Fruit fly (Drosophila melanogaster) whole organism, pupa: ENCODE data around the gene Appl.

Experiments used
- CG10348 ChIP-seq: fragments of 200-800 bp; sonication (Bioruptor generic); IDR thresholded peaks from 2 replicates; pipeline ENCODE4 v1.3.6; 2022; ENCODE audit warnings: missing biosample characterization, missing genetic modification characterization
- CG12605 ChIP-seq: fragments of 200-800 bp; sonication (Bioruptor generic); IDR thresholded peaks from 2 replicates; pipeline ENCODE4 v1.3.6; 2022; ENCODE audit warnings: missing biosample characterization, missing genetic modification characterization
- CG13204 ChIP-seq: fragments of 200-800 bp; sonication (Bioruptor generic); optimal IDR thresholded peaks from 2 replicates; lab custom pipeline; 2018; ENCODE audit warnings: missing biosample characterization, mild to moderate bottlenecking, missing genetic modification characterization, moderate library complexity
- CG14655 ChIP-seq: fragments of 200-800 bp; sonication (Bioruptor generic); optimal IDR thresholded peaks from 3 replicates; lab custom pipeline; 2017; ENCODE audit warnings: mild to moderate bottlenecking, missing biosample characterization, missing genetic modification reagents, missing genetic modification characterization
- CG15710 ChIP-seq: fragments of 200-800 bp; sonication (Bioruptor generic); optimal IDR thresholded peaks from 2 replicates; lab custom pipeline; 2018; ENCODE audit warnings: missing biosample characterization, mild to moderate bottlenecking, missing genetic modification characterization, moderate library complexity
- CG17806 ChIP-seq: fragments of 200-800 bp; sonication (Bioruptor generic); optimal IDR thresholded peaks from 2 replicates; lab custom pipeline; 2018; ENCODE audit warnings: missing biosample characterization, mild to moderate bottlenecking, missing genetic modification characterization, moderate library complexity
- CG32121 ChIP-seq: fragments of 200-800 bp; sonication (Bioruptor generic); IDR thresholded peaks from 2 replicates; pipeline ENCODE4 v1.3.6; 2022; ENCODE audit warnings: missing biosample characterization, missing genetic modification characterization
- CG34367 ChIP-seq: fragments of 200-800 bp; sonication (Bioruptor generic); optimal IDR thresholded peaks from 2 replicates; lab custom pipeline; 2018; ENCODE audit warnings: missing biosample characterization, mild to moderate bottlenecking, missing genetic modification characterization
- CG4496 ChIP-seq: fragments of 200-800 bp; sonication (Bioruptor generic); IDR thresholded peaks from 3 replicates; pipeline ENCODE4 v1.3.6; 2022; ENCODE audit warnings: missing biosample characterization, missing genetic modification characterization
- CG8159 ChIP-seq: fragments of 200-800 bp; sonication (Bioruptor generic); optimal IDR thresholded peaks from 3 replicates; lab custom pipeline; 2018; ENCODE audit warnings: missing biosample characterization, mild to moderate bottlenecking, missing genetic modification characterization, moderate library complexity
- CG8301 ChIP-seq: fragments of 200-800 bp; sonication (Bioruptor generic); optimal IDR thresholded peaks from 2 replicates; lab custom pipeline; 2018; ENCODE audit warnings: missing biosample characterization, mild to moderate bottlenecking, missing genetic modification characterization
- CG9948 ChIP-seq: fragments of 200-800 bp; sonication (Bioruptor generic); optimal IDR thresholded peaks from 2 replicates; lab custom pipeline; 2018; ENCODE audit warnings: missing biosample characterization, mild to moderate bottlenecking, missing genetic modification characterization, moderate library complexity
- D1 ChIP-seq: fragments of 200-800 bp; sonication (Bioruptor generic); optimal IDR thresholded peaks from 2 replicates; lab custom pipeline; 2018; ENCODE audit warnings: missing biosample characterization, mild to moderate bottlenecking, missing genetic modification characterization, moderate library complexity
- EcR ChIP-seq: fragments of 200-800 bp; sonication (Bioruptor generic); optimal IDR thresholded peaks from 3 replicates; lab custom pipeline; 2019; ENCODE audit warnings: missing biosample characterization, missing genetic modification characterization, mild to moderate bottlenecking, moderate library complexity, missing genetic modification reagents
- Ets98B ChIP-seq: fragments of 200-800 bp; sonication (Bioruptor generic); IDR thresholded peaks from 2 replicates; pipeline ENCODE4 v1.3.6; 2022; ENCODE audit warnings: missing biosample characterization, missing genetic modification characterization
- Pif1A ChIP-seq: fragments of 200-800 bp; sonication (Bioruptor generic); optimal IDR thresholded peaks from 3 replicates; lab custom pipeline; 2016; ENCODE audit warnings: missing biosample characterization, missing genetic modification characterization
- Pif1B ChIP-seq: fragments of 200-800 bp; sonication (Bioruptor generic); optimal IDR thresholded peaks from 3 replicates; lab custom pipeline; 2016; ENCODE audit warnings: missing biosample characterization, missing genetic modification characterization
- Snoo ChIP-seq: fragments of 200-800 bp; sonication (Bioruptor generic); optimal IDR thresholded peaks from 3 replicates; lab custom pipeline; 2017; ENCODE audit warnings: missing biosample characterization, mild to moderate bottlenecking, missing genetic modification characterization, inconsistent platforms
- fd96Ca ChIP-seq: fragments of 200-800 bp; sonication (Bioruptor generic); IDR thresholded peaks from 3 replicates; pipeline ENCODE4 v1.3.6; 2022; ENCODE audit warnings: missing biosample characterization, missing genetic modification characterization
- gl ChIP-seq: fragments of 200-800 bp; sonication (Bioruptor generic); optimal IDR thresholded peaks from 2 replicates; lab custom pipeline; 2018; ENCODE audit warnings: missing biosample characterization, mild to moderate bottlenecking, missing genetic modification characterization
- rn ChIP-seq: fragments of 200-800 bp; sonication (Bioruptor generic); IDR thresholded peaks from 2 replicates; pipeline ENCODE4 v1.3.6; 2022; ENCODE audit warnings: missing biosample characterization, missing genetic modification characterization

Appl gene

DNA sequence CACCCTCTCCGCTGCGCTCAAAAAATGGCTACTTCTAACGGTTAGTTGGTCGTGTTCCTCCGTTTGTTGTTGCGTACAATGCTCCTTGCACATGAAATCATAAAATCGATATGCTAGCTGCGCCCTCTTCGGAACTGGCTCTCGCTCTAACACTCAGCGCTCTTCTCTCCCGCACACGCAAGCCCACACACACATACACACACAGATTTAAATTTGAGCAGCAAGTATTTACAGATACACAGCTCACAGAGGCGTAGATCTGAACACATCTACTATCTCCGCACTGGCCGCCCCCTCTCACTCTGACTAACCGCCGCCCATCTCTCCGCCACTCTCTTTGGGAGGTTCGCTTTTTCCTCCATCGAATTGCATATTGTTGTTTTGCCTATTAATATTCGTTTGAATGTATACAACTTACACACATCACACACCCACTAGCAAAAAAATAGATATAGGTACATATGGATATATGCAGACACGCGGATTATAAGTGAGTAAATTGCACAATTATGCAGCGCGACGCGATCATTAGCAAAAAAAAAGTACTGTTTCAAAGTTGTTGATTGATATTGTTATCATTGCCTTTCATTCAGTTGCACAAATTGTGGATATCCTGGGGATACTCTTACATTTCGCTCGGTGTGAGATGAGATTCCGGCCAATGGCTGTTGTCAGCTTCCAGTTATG lies 7.8 kb upstream of the Appl start:
- TF ChIP-seq CG8301 (tag; lab: Kevin White, UChicago) (peak; percentile 23), CG9948 (tag; lab: Kevin White, UChicago) (peak; percentile 27), D1 (tag; lab: Kevin White, UChicago) (no peak), CG4496 (peak; percentile 87), CG10348 (GFP tag; lab: Robert Waterston, UW) (peak; percentile 30; the same call in 1 of the 2 replicates), CG13204 (GFP tag; lab: Kevin White, UChicago) (peak; percentile 56), CG32121 (GFP tag; lab: Robert Waterston, UW) (peak; percentile 85), CG17806 (tag; lab: Kevin White, UChicago) (peak; percentile 19), Pif1B (GFP tag; lab: Kevin White, UChicago) (peak; percentile 48), CG14655 (peak; percentile 58), CG15710 (tag; lab: Kevin White, UChicago) (peak; percentile 35), EcR (GFP tag; lab: Kevin White, UChicago) (peak; percentile 49), CG12605 (GFP tag; lab: Robert Waterston, UW) (peak; percentile 66; the same call in 1 of the 2 replicates), CG34367 (tag; lab: Kevin White, UChicago) (peak; percentile 54), Snoo (peak; percentile 63), Ets98B (GFP tag; lab: Robert Waterston, UW) (peak; percentile 92), fd96Ca (GFP tag; lab: Robert Waterston, UW) (peak; percentile 88), Pif1A (GFP tag; lab: Kevin White, UChicago) (peak; percentile 69), CG8159 (tag; lab: Kevin White, UChicago) (peak; percentile 45), rn (GFP tag; lab: Robert Waterston, UW) (no peak), gl (tag; lab: Kevin White, UChicago) (peak; percentile 24)

- TF ChIP-seq Pif1A (GFP tag; lab: Kevin White, UChicago) (peak; percentile 98), CG32121 (GFP tag; lab: Robert Waterston, UW) (peak; percentile 98), D1 (tag; lab: Kevin White, UChicago) (peak; percentile 92), CG17806 (tag; lab: Kevin White, UChicago) (peak; percentile 96), rn (GFP tag; lab: Robert Waterston, UW) (peak; percentile 85), Pif1B (GFP tag; lab: Kevin White, UChicago) (peak; percentile 97), CG12605 (GFP tag; lab: Robert Waterston, UW) (peak; percentile 98), CG9948 (tag; lab: Kevin White, UChicago) (peak; percentile 97), gl (tag; lab: Kevin White, UChicago) (peak; percentile 93), CG14655 (peak; percentile 98), fd96Ca (GFP tag; lab: Robert Waterston, UW) (peak; percentile 98), CG8159 (tag; lab: Kevin White, UChicago) (peak; percentile 98), CG10348 (GFP tag; lab: Robert Waterston, UW) (peak; percentile 90), CG13204 (GFP tag; lab: Kevin White, UChicago) (peak; percentile 94), CG15710 (tag; lab: Kevin White, UChicago) (peak; percentile 98), CG4496 (peak; percentile 98), EcR (GFP tag; lab: Kevin White, UChicago) (peak; percentile 47), Snoo (peak; percentile 98), CG8301 (tag; lab: Kevin White, UChicago) (peak; percentile 98), Ets98B (GFP tag; lab: Robert Waterston, UW) (peak; percentile 98), CG34367 (tag; lab: Kevin White, UChicago) (peak; percentile 95)
Observed at dm6 chrX:523179-523851, 7.0 kb upstream of the Appl start, which contains the start of gene elav. Gene elav (minus strand): TSS chrX:523226.

DNA sequence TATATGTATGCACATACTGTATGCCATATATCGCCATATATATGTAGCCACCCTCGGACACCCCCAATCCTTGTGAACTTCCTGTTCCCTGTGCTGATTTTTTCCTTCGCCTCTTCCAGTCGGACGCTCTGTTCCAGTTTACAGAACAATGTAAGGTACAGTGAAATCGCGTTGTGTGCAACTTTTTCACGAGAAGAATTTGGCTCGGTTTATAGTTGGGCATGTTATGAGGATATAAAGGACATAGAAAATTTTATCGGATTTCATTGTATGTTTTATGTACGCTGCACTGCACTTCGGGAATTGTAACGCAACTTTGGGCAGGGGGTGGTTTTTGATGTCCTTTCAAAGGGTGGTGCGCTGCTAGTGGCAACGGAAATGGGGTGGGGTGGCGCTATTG lies 6.0 kb upstream of the Appl start:
- TF ChIP-seq CG8159 (tag; lab: Kevin White, UChicago): peak; percentile 1
- no peak for TF ChIP-seq CG13204 (GFP tag; lab: Kevin White, UChicago)
- TF ChIP-seq CG4496: 0 out of 3 replicates have a peak, but pooled peaks have one; percentile 33
- no peak for TF ChIP-seq CG8301 (tag; lab: Kevin White, UChicago)
- no peak for TF ChIP-seq CG14655
- no peak for TF ChIP-seq rn (GFP tag; lab: Robert Waterston, UW)
- TF ChIP-seq gl (tag; lab: Kevin White, UChicago): no peak
- TF ChIP-seq CG12605 (GFP tag; lab: Robert Waterston, UW): no peak
- no peak for TF ChIP-seq Snoo
- no peak for TF ChIP-seq EcR (GFP tag; lab: Kevin White, UChicago)
- TF ChIP-seq CG32121 (GFP tag; lab: Robert Waterston, UW): no peak
- TF ChIP-seq CG9948 (tag; lab: Kevin White, UChicago): no peak
- no peak for TF ChIP-seq fd96Ca (GFP tag; lab: Robert Waterston, UW)
- no peak for TF ChIP-seq CG10348 (GFP tag; lab: Robert Waterston, UW)
- no peak for TF ChIP-seq D1 (tag; lab: Kevin White, UChicago)
- no peak for TF ChIP-seq CG34367 (tag; lab: Kevin White, UChicago)
- TF ChIP-seq CG17806 (tag; lab: Kevin White, UChicago): no peak
- TF ChIP-seq Pif1A (GFP tag; lab: Kevin White, UChicago): no peak
- TF ChIP-seq Ets98B (GFP tag; lab: Robert Waterston, UW): no peak
- TF ChIP-seq Pif1B (GFP tag; lab: Kevin White, UChicago): no peak
- TF ChIP-seq CG15710 (tag; lab: Kevin White, UChicago): peak; percentile 4
- TF ChIP-seq, all 21 proteins: peak for 3

DNA sequence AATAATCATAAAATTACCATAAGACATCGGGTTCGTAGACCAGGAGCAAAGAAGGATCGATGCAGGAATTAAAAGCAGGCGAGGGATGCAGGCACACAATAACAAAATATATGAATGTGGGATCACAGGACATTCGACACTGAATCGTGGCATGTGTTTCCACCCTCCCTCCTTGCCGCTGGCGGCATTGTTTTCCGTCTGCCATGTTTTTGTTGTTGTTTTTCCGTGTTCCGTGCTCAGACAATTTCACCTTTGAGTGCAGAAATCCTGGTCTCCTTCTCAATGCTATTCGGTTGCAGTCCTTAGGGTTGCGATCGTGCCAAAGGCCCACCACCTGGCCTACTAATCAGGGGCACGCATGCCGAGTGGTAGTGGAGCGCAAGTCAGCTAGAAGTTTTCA lies 4.7 kb upstream of the Appl start:
- TF ChIP-seq CG13204 (GFP tag; lab: Kevin White, UChicago) (no peak), CG12605 (GFP tag; lab: Robert Waterston, UW) (no peak), CG4496 (no peak), CG9948 (tag; lab: Kevin White, UChicago) (no peak), gl (tag; lab: Kevin White, UChicago) (no peak), Pif1A (GFP tag; lab: Kevin White, UChicago) (no peak), CG15710 (tag; lab: Kevin White, UChicago) (no peak), CG32121 (GFP tag; lab: Robert Waterston, UW) (no peak), Ets98B (GFP tag; lab: Robert Waterston, UW) (no peak), CG8301 (tag; lab: Kevin White, UChicago) (no peak), CG14655 (no peak), Snoo (no peak), CG8159 (tag; lab: Kevin White, UChicago) (no peak), fd96Ca (GFP tag; lab: Robert Waterston, UW) (no peak), CG17806 (tag; lab: Kevin White, UChicago) (no peak)
